Fruit fly (Drosophila melanogaster) whole organism, wandering third instar larva: ENCODE measurements around the gene Naa30A.

Source experiments
- Abd-B ChIP-seq: fragments of >200 bp; optimal IDR thresholded peaks from 2 replicates; lab custom pipeline; 2017; ENCODE audit warnings: missing biosample characterization, missing genetic modification characterization
- CG32264 ChIP-seq: fragments of 200-800 bp; sonication (Bioruptor generic); optimal IDR thresholded peaks from 2 replicates; lab custom pipeline; 2016; ENCODE audit warnings: missing biosample characterization, missing genetic modification characterization
- CG9705 ChIP-seq: fragments of 200-800 bp; sonication (Bioruptor generic); optimal IDR thresholded peaks from 2 replicates; lab custom pipeline; 2018; ENCODE audit warnings: missing biosample characterization, mild to moderate bottlenecking, missing genetic modification characterization
- CrebA ChIP-seq: fragments of 200-800 bp; sonication (Bioruptor generic); optimal IDR thresholded peaks from 2 replicates; lab custom pipeline; 2016; ENCODE audit warnings: missing biosample characterization, mild to moderate bottlenecking, missing genetic modification characterization, borderline replicate concordance
- Dfd ChIP-seq: fragments of >200 bp; optimal IDR thresholded peaks from 2 replicates; lab custom pipeline; 2017; ENCODE audit warnings: missing biosample characterization, missing genetic modification characterization
- Dif ChIP-seq: fragments of 200-275, 200-300 bp; sonication (Bioruptor generic); optimal IDR thresholded peaks from 2 replicates; lab custom pipeline; 2018; ENCODE audit warnings: missing biosample characterization, missing genetic modification characterization; ENCODE audit not compliant: partially characterized antibody
- GATAd ChIP-seq: sonication (Bioruptor generic); optimal IDR thresholded peaks from 2 replicates; lab custom pipeline; 2016; ENCODE audit warnings: missing biosample characterization, missing genetic modification characterization
- HLH106 ChIP-seq: fragments of 200-800 bp; optimal IDR thresholded peaks from 3 replicates; lab custom pipeline; 2019; ENCODE audit warnings: missing biosample characterization, mild to moderate bottlenecking, missing genetic modification characterization, moderate library complexity
- Hnf4 ChIP-seq: fragments of 200-800 bp; sonication (Bioruptor generic); optimal IDR thresholded peaks from 2 replicates; lab custom pipeline; 2016; ENCODE audit warnings: missing biosample characterization, mild to moderate bottlenecking, missing genetic modification characterization
- Hr78 ChIP-seq: fragments of >200 bp; optimal IDR thresholded peaks from 2 replicates; lab custom pipeline; 2017; ENCODE audit warnings: missing biosample characterization, missing genetic modification characterization
- Hr83 ChIP-seq: fragments of 200-300 bp; sonication (Bioruptor generic); optimal IDR thresholded peaks from 2 replicates; lab custom pipeline; 2016; ENCODE audit warnings: missing biosample characterization, mild to moderate bottlenecking, missing genetic modification characterization, moderate library complexity; ENCODE audit not compliant: poor library complexity, severe bottlenecking
- Jra ChIP-seq: sonication (Bioruptor generic); optimal IDR thresholded peaks from 2 replicates; lab custom pipeline; 2016; ENCODE audit warnings: missing biosample characterization, missing genetic modification characterization
- Mio ChIP-seq: sonication (Bioruptor generic); optimal IDR thresholded peaks from 2 replicates; lab custom pipeline; 2016; ENCODE audit warnings: missing biosample characterization, missing genetic modification characterization
- Myc ChIP-seq: fragments of >200 bp; optimal IDR thresholded peaks from 2 replicates; lab custom pipeline; 2017
- N ChIP-seq: fragments of >200 bp; optimal IDR thresholded peaks from 2 replicates; lab custom pipeline; 2018; ENCODE audit warnings: missing biosample characterization, missing external identifiers, missing genetic modification characterization
- OdsH ChIP-seq: fragments of 200-800 bp; sonication (Bioruptor generic); optimal IDR thresholded peaks from 2 replicates; lab custom pipeline; 2016; ENCODE audit warnings: missing biosample characterization, mild to moderate bottlenecking, missing genetic modification characterization
- Rel ChIP-seq, 2 experiments: fragments of 200-800 bp; sonication (Bioruptor generic) in 1 of 2; optimal IDR thresholded peaks; 2 replicates in 1 of 2; 3 replicates in 1 of 2; lab custom pipeline; 2016 to 2019; ENCODE audit warnings: mild to moderate bottlenecking in 2 of 2, missing biosample characterization in 2 of 2, missing genetic modification characterization in 2 of 2, moderate library complexity in 1 of 2
- Sp1 ChIP-seq: fragments of 200-800 bp; sonication (Bioruptor generic); optimal IDR thresholded peaks from 3 replicates; lab custom pipeline; 2019; ENCODE audit warnings: missing biosample characterization, mild to moderate bottlenecking, missing genetic modification characterization, moderate library complexity
- Vsx2 ChIP-seq: fragments of 200-300, 225-300 bp; sonication (Bioruptor generic); optimal IDR thresholded peaks from 2 replicates; lab custom pipeline; 2018; ENCODE audit warnings: missing biosample characterization, missing genetic modification characterization; ENCODE audit not compliant: partially characterized antibody
- br ChIP-seq: fragments of 200-800 bp; sonication (Bioruptor generic); optimal IDR thresholded peaks from 2 replicates; lab custom pipeline; 2016; ENCODE audit warnings: missing biosample characterization, missing genetic modification characterization
- brk ChIP-seq: fragments of 200-800 bp; sonication (Bioruptor generic); optimal IDR thresholded peaks from 2 replicates; lab custom pipeline; 2016; ENCODE audit warnings: missing biosample characterization, mild to moderate bottlenecking, missing genetic modification characterization
- dl ChIP-seq, 2 experiments: fragments of 175-275, 200-275 bp in 1 of 2; fragments of 200-275 bp in 1 of 2; sonication (Bioruptor generic); optimal IDR thresholded peaks; lab custom pipeline; 2018; ENCODE audit warnings: mild to moderate bottlenecking in 2 of 2, missing biosample characterization in 2 of 2, missing genetic modification characterization in 2 of 2, moderate library complexity in 2 of 2; ENCODE audit not compliant: partially characterized antibody in 2 of 2, insufficient read depth in 1 of 2
- dmrt93B ChIP-seq: fragments of 200-800 bp; sonication (Bioruptor generic); optimal IDR thresholded peaks from 2 replicates; lab custom pipeline; 2018; ENCODE audit warnings: missing biosample characterization, mild to moderate bottlenecking, missing genetic modification characterization
- dsf ChIP-seq: sonication (Bioruptor generic); optimal IDR thresholded peaks from 2 replicates; lab custom pipeline; 2016; ENCODE audit warnings: missing biosample characterization, missing genetic modification characterization, borderline replicate concordance
- ey ChIP-seq: fragments of 200-800 bp; sonication (Bioruptor generic); optimal IDR thresholded peaks from 2 replicates; lab custom pipeline; 2016; ENCODE audit warnings: missing biosample characterization, missing genetic modification characterization
- foxo ChIP-seq, 2 experiments: fragments of 200-800 bp; sonication (Bioruptor generic); optimal IDR thresholded peaks; 2 replicates in 1 of 2; 3 replicates in 1 of 2; lab custom pipeline; 2016 to 2017; ENCODE audit warnings: missing biosample characterization in 2 of 2, missing genetic modification characterization in 2 of 2
- fru ChIP-seq: fragments of 200-800 bp; sonication (Bioruptor generic); optimal IDR thresholded peaks from 3 replicates; lab custom pipeline; 2016; ENCODE audit warnings: missing biosample characterization, mild to moderate bottlenecking, missing genetic modification characterization
- h ChIP-seq: fragments of 200-800 bp; sonication (Bioruptor generic); optimal IDR thresholded peaks from 3 replicates; lab custom pipeline; 2016; ENCODE audit warnings: missing biosample characterization, mild to moderate bottlenecking, missing genetic modification characterization
- jim ChIP-seq: fragments of 175-275, 200-325 bp; sonication (Bioruptor generic); optimal IDR thresholded peaks from 2 replicates; lab custom pipeline; 2016; ENCODE audit warnings: missing biosample characterization, mild to moderate bottlenecking, missing genetic modification characterization
- lola ChIP-seq: fragments of >200 bp; optimal IDR thresholded peaks from 2 replicates; lab custom pipeline; 2017; ENCODE audit warnings: missing biosample characterization, missing genetic modification characterization
- pan ChIP-seq: fragments of >200 bp; optimal IDR thresholded peaks from 2 replicates; lab custom pipeline; 2017
- psq ChIP-seq: fragments of 200-800 bp; sonication (Bioruptor generic); optimal IDR thresholded peaks from 3 replicates; lab custom pipeline; 2017; ENCODE audit warnings: missing biosample characterization, mild to moderate bottlenecking, missing genetic modification characterization, moderate library complexity
- rgr ChIP-seq: fragments of 200-800 bp; sonication (Bioruptor generic); optimal IDR thresholded peaks from 3 replicates; lab custom pipeline; 2016; ENCODE audit warnings: missing biosample characterization, mild to moderate bottlenecking, missing genetic modification characterization
- sage ChIP-seq: fragments of 200-800 bp; sonication (Bioruptor generic); optimal IDR thresholded peaks from 2 replicates; lab custom pipeline; 2016; ENCODE audit warnings: missing biosample characterization, mild to moderate bottlenecking, missing genetic modification characterization
- sv ChIP-seq: fragments of 200-800 bp; sonication (Bioruptor generic); optimal IDR thresholded peaks from 3 replicates; lab custom pipeline; 2016; ENCODE audit warnings: missing biosample characterization, missing genetic modification characterization
- tai ChIP-seq: sonication (Bioruptor generic); optimal IDR thresholded peaks from 2 replicates; lab custom pipeline; 2016; ENCODE audit warnings: missing biosample characterization, missing genetic modification characterization
- usp ChIP-seq: fragments of >200 bp; optimal IDR thresholded peaks from 2 replicates; lab custom pipeline; 2017; ENCODE audit warnings: missing biosample characterization, missing genetic modification characterization

Gene Naa30A

dm6 chrX:1375265-1375958 lies 33.5 kb downstream of the Naa30A start, which contains the start of gene AMPKalpha:
Gene AMPKalpha, plus strand, starts transcription at chrX:1375536.
- no peak for TF ChIP-seq ey (GFP tag; lab: Kevin White, UChicago)
- no peak for TF ChIP-seq h (GFP tag; lab: Kevin White, UChicago)
- TF ChIP-seq dmrt93B (GFP tag; lab: Kevin White, UChicago) = no peak
- TF ChIP-seq sage = no peak
- no peak for TF ChIP-seq Hr83 (GFP tag; lab: Kevin White, UChicago)
- TF ChIP-seq fru (GFP tag; lab: Kevin White, UChicago) = no peak
- TF ChIP-seq N (GFP tag; lab: Kevin White, UChicago) = no peak
- no peak for TF ChIP-seq Abd-B (GFP tag; lab: Kevin White, UChicago)
- TF ChIP-seq psq = no peak

dm6 chrX:1379692-1380349 lies 37.9 kb downstream of the Naa30A start:
- no peak for TF ChIP-seq dmrt93B (GFP tag; lab: Kevin White, UChicago)
- no peak for TF ChIP-seq fru (GFP tag; lab: Kevin White, UChicago)
- no peak for TF ChIP-seq HLH106
- TF ChIP-seq sv = no peak
- TF ChIP-seq, all 38 proteins: peak for 0

- TF ChIP-seq pan (lab: Kevin White, UChicago) = no peak
- peak; percentile 17 for TF ChIP-seq Dif (GFP tag; lab: Kevin White, UChicago)
- peak; percentile 11 for TF ChIP-seq psq
- TF ChIP-seq brk (GFP tag; lab: Kevin White, UChicago) = no peak
- no peak for TF ChIP-seq Jra (GFP tag; lab: Kevin White, UChicago)
- no peak for TF ChIP-seq Vsx2
- no peak for TF ChIP-seq Hnf4
- no peak for TF ChIP-seq sage
- TF ChIP-seq jim (GFP tag; lab: Kevin White, UChicago) = no peak
- TF ChIP-seq sv = peak; percentile 3
- no peak for TF ChIP-seq Dfd (GFP tag; lab: Kevin White, UChicago)
- peak; percentile 14 for TF ChIP-seq Sp1 (GFP tag; lab: Kevin White, UChicago)
- TF ChIP-seq HLH106 = peak; percentile 44
- no peak for TF ChIP-seq Hr78 (GFP tag; lab: Kevin White, UChicago)
- TF ChIP-seq Abd-B (GFP tag; lab: Kevin White, UChicago) = no peak
- TF ChIP-seq CG32264 (GFP tag; lab: Kevin White, UChicago) = no peak
- peak; percentile 28 for TF ChIP-seq br
- TF ChIP-seq Rel (GFP tag; optimal IDR thresholded peaks at IDR 0.05; lab: Kevin White, UChicago) = no peak
- no peak for TF ChIP-seq Rel (tag; optimal IDR thresholded peaks at IDR 0.05; lab: Kevin White, UChicago)
- TF ChIP-seq lola = no peak
- TF ChIP-seq CrebA (GFP tag; lab: Kevin White, UChicago) = no peak
- peak; percentile 9 for TF ChIP-seq CG9705 (GFP tag; lab: Kevin White, UChicago)
- TF ChIP-seq rgr (GFP tag; lab: Kevin White, UChicago) = peak; percentile 63
- no peak for TF ChIP-seq GATAd (GFP tag; lab: Kevin White, UChicago)
- TF ChIP-seq tai = no peak
- TF ChIP-seq fru (GFP tag; lab: Kevin White, UChicago) = no peak
- no peak for TF ChIP-seq Mio (GFP tag; lab: Kevin White, UChicago)
- no peak for TF ChIP-seq OdsH (GFP tag; lab: Kevin White, UChicago)
- no peak for TF ChIP-seq usp
- TF ChIP-seq ey (GFP tag; lab: Kevin White, UChicago) = peak; percentile 19
- peak in 1 of 2 experiments; percentile 64 for TF ChIP-seq foxo (GFP tag; optimal IDR thresholded peaks at IDR 0.05; lab: Kevin White, UChicago)
- TF ChIP-seq dl (GFP tag; optimal IDR thresholded peaks at IDR 0.05; lab: Kevin White, UChicago; ENCODE audit: insufficient read depth in 1 of 2, partially characterized antibody in 2 of 2) = no peak
- no peak for TF ChIP-seq N (GFP tag; lab: Kevin White, UChicago)
- TF ChIP-seq Myc (lab: Kevin White, UChicago) = peak; percentile 37
- peak; percentile 69 for TF ChIP-seq Hr83 (GFP tag; lab: Kevin White, UChicago)
- TF ChIP-seq h (GFP tag; lab: Kevin White, UChicago) = peak; percentile 48
- TF ChIP-seq dmrt93B (GFP tag; lab: Kevin White, UChicago) = no peak
- TF ChIP-seq dsf (GFP tag; lab: Kevin White, UChicago) = no peak
These were observed 38.6 kb downstream of the Naa30A start, which contains the start of the genes CG3719 and CG32813 for dm6 chrX:1380350-1381060. Gene CG3719, minus strand, starts transcription at chrX:1380480. Gene CG32813, plus strand, starts transcription at chrX:1380914.
